Worm (Caenorhabditis elegans) whole organism, L4/young adult: ENCODE measurements around the gene msra-1.

Experiments used
- W03F9.2 ChIP-seq: fragments of 150-350 bp; optimal IDR thresholded peaks from 2 replicates; lab custom pipeline; 2014; ENCODE audit warnings: missing biosample characterization, missing genetic modification characterization
- him-1 ChIP-seq: sonication (generic microtip); optimal IDR thresholded peaks from 2 replicates; lab custom pipeline; 2016; ENCODE audit warnings: missing genotype, missing genetic modification reagents, missing genetic modification characterization, missing compliant biosample characterization

ce11 chrII:7358489-7358943, 5.3 kb downstream of the msra-1 start, which contains the start of gene insc-1:
- TF ChIP-seq him-1 (tag; lab: Kevin White, UChicago) (no peak), W03F9.2 (tag; lab: Kevin White, UChicago) (no peak)
